Worm (Caenorhabditis elegans) whole organism, young adult: Measurements from ENCODE around the gene csn-4.

Experiments
- B0035.1 ChIP-seq: sonication (generic microtip); optimal IDR thresholded peaks from 2 replicates; lab custom pipeline; 2016; ENCODE audit warnings: missing genetic modification characterization, mild to moderate bottlenecking, missing compliant biosample characterization, missing genotype, missing genetic modification reagents
- C17E4.6 ChIP-seq: fragments of 200-800 bp; sonication (Bioruptor generic); IDR thresholded peaks from 2 replicates; pipeline ENCODE4 v1.3.6; 2022; ENCODE audit warnings: missing genetic modification reagents, missing genetic modification characterization, missing compliant biosample characterization
- F23B12.7 ChIP-seq: sonication (generic microtip); optimal IDR thresholded peaks from 2 replicates; lab custom pipeline; 2017; ENCODE audit warnings: missing genetic modification characterization, mild to moderate bottlenecking, missing compliant biosample characterization, antibody characterized with exemption, moderate library complexity; ENCODE audit not compliant: insufficient read depth
- F37B4.10 ChIP-seq: fragments of 200-800 bp; sonication (Bioruptor generic); IDR thresholded peaks from 2 replicates; pipeline ENCODE4 v1.3.6; 2022; ENCODE audit warnings: missing genetic modification characterization, missing compliant biosample characterization
- F52B5.7 ChIP-seq: sonication (generic microtip); optimal IDR thresholded peaks from 2 replicates; lab custom pipeline; 2016; ENCODE audit warnings: mild to moderate bottlenecking, missing genetic modification characterization, missing compliant biosample characterization
- K11D2.4 ChIP-seq: fragments of 200-800 bp; sonication (Bioruptor generic); IDR thresholded peaks from 2 replicates; pipeline ENCODE4 v1.3.6; 2022; ENCODE audit warnings: missing genetic modification reagents, missing genetic modification characterization, missing compliant biosample characterization
- K12H6.12 ChIP-seq: fragments of 200-800 bp; sonication (Bioruptor generic); optimal IDR thresholded peaks from 2 replicates; lab custom pipeline; 2018; ENCODE audit warnings: mild to moderate bottlenecking, missing genetic modification characterization, missing compliant biosample characterization
- attf-3 ChIP-seq: fragments of 200-800 bp; sonication (Bioruptor generic); conservative IDR thresholded peaks from 2 replicates; pipeline ENCODE4 v1.3.6; 2022; ENCODE audit warnings: missing genetic modification reagents, missing genetic modification characterization, missing compliant biosample characterization
- bed-2 ChIP-seq: fragments of 200-800 bp; sonication (Bioruptor generic); IDR thresholded peaks from 2 replicates; pipeline ENCODE4 v1.3.6; 2022; ENCODE audit warnings: missing genetic modification reagents, missing genetic modification characterization, missing compliant biosample characterization
- ceh-58 ChIP-seq: fragments of 200-800 bp; sonication (Bioruptor generic); IDR thresholded peaks from 2 replicates; pipeline ENCODE4 v1.3.6; 2022; ENCODE audit warnings: missing genetic modification characterization, missing compliant biosample characterization
- die-1 ChIP-seq: sonication (generic microtip); optimal IDR thresholded peaks from 2 replicates; lab custom pipeline; 2016; ENCODE audit warnings: missing genotype, mild to moderate bottlenecking, missing genetic modification characterization, missing compliant biosample characterization
- dpl-1 ChIP-seq: fragments of 150-350 bp; optimal IDR thresholded peaks from 2 replicates; lab custom pipeline; 2014; ENCODE audit warnings: missing biosample characterization, missing genetic modification reagents, missing genetic modification characterization
- him-1 ChIP-seq: sonication (generic microtip); optimal IDR thresholded peaks from 2 replicates; lab custom pipeline; 2016; ENCODE audit warnings: missing genotype, missing genetic modification reagents, missing genetic modification characterization, missing compliant biosample characterization
- hmg-1.2 ChIP-seq: fragments of 200-800 bp; sonication (Bioruptor generic); IDR thresholded peaks from 2 replicates; pipeline ENCODE4 v1.3.6; 2022; ENCODE audit warnings: missing genetic modification reagents, missing genetic modification characterization, missing compliant biosample characterization
- lin-26 ChIP-seq: fragments of 200-800 bp; sonication (Bioruptor generic); IDR thresholded peaks from 2 replicates; pipeline ENCODE4 v1.3.6; 2022; ENCODE audit warnings: missing genetic modification reagents, missing genetic modification characterization, missing compliant biosample characterization
- lin-35 ChIP-seq, 3 experiments: fragments of 150-350 bp in 2 of 3; sonication (generic microtip) in 1 of 3; optimal IDR thresholded peaks; 2 replicates each; lab custom pipeline; 2014 to 2018; ENCODE audit warnings: missing biosample characterization in 3 of 3, missing genetic modification characterization in 3 of 3, missing genetic modification reagents in 3 of 3
- lin-40 ChIP-seq: sonication (generic microtip); optimal IDR thresholded peaks from 2 replicates; lab custom pipeline; 2016; ENCODE audit warnings: missing genetic modification characterization, mild to moderate bottlenecking, missing compliant biosample characterization, missing genotype, missing genetic modification reagents
- lir-1 ChIP-seq: fragments of 200-800 bp; sonication (Bioruptor generic); conservative IDR thresholded peaks from 2 replicates; pipeline ENCODE4 v1.3.6; 2022; ENCODE audit warnings: missing genetic modification reagents, missing genetic modification characterization, missing compliant biosample characterization
- lsl-1 ChIP-seq: fragments of 200-800 bp; sonication (Bioruptor generic); optimal IDR thresholded peaks from 2 replicates; lab custom pipeline; 2018; ENCODE audit warnings: mild to moderate bottlenecking, missing genetic modification characterization, moderate library complexity, missing compliant biosample characterization
- lsy-27 ChIP-seq: sonication (generic microtip); optimal IDR thresholded peaks from 2 replicates; lab custom pipeline; 2017; ENCODE audit warnings: missing genetic modification characterization, mild to moderate bottlenecking, missing compliant biosample characterization, antibody characterized with exemption, missing genotype, borderline replicate concordance; ENCODE audit not compliant: insufficient read depth
- madf-10 ChIP-seq: sonication (generic microtip); optimal IDR thresholded peaks from 2 replicates; lab custom pipeline; 2016; ENCODE audit warnings: mild to moderate bottlenecking, missing genetic modification characterization, missing compliant biosample characterization
- madf-3 ChIP-seq: fragments of 200-800 bp; sonication (Bioruptor generic); IDR thresholded peaks from 2 replicates; pipeline ENCODE4 v1.3.6; 2022; ENCODE audit warnings: missing genetic modification reagents, missing genetic modification characterization, missing compliant biosample characterization
- madf-6 ChIP-seq: fragments of 200-800 bp; sonication (Bioruptor generic); IDR thresholded peaks from 2 replicates; pipeline ENCODE4 v1.3.6; 2022; ENCODE audit warnings: missing genetic modification reagents, missing genetic modification characterization, missing compliant biosample characterization
- mcd-1 ChIP-seq: fragments of 200-800 bp; sonication (Bioruptor generic); IDR thresholded peaks from 2 replicates; pipeline ENCODE4 v1.3.6; 2022; ENCODE audit warnings: missing genetic modification reagents, missing genetic modification characterization, missing compliant biosample characterization
- nfya-1 ChIP-seq: sonication (generic microtip); optimal IDR thresholded peaks from 2 replicates; lab custom pipeline; 2017; ENCODE audit warnings: antibody characterized with exemption, missing compliant biosample characterization, missing genetic modification characterization, borderline replicate concordance; ENCODE audit not compliant: insufficient read depth
- nfya-2 ChIP-seq: fragments of 200-800 bp; sonication (Bioruptor generic); IDR thresholded peaks from 2 replicates; pipeline ENCODE4 v1.3.6; 2022; ENCODE audit warnings: missing genetic modification reagents, missing genetic modification characterization, missing compliant biosample characterization
- nhr-120 ChIP-seq: fragments of 200-800 bp; sonication (Bioruptor generic); IDR thresholded peaks from 2 replicates; pipeline ENCODE4 v1.3.6; 2022; ENCODE audit warnings: missing genetic modification characterization, missing compliant biosample characterization
- nhr-179 ChIP-seq: sonication (generic microtip); optimal IDR thresholded peaks from 2 replicates; lab custom pipeline; 2016; ENCODE audit warnings: mild to moderate bottlenecking, missing genetic modification characterization, missing compliant biosample characterization
- nhr-27 ChIP-seq: fragments of 200-800 bp; sonication (Bioruptor generic); optimal IDR thresholded peaks from 2 replicates; lab custom pipeline; 2018; ENCODE audit warnings: mild to moderate bottlenecking, missing genetic modification characterization, moderate library complexity, missing compliant biosample characterization
- repo-1 ChIP-seq: sonication (generic microtip); optimal IDR thresholded peaks from 2 replicates; lab custom pipeline; 2017; ENCODE audit warnings: mild to moderate bottlenecking, missing genetic modification characterization, missing compliant biosample characterization
- sea-2 ChIP-seq: fragments of 200-800 bp; sonication (Bioruptor generic); IDR thresholded peaks from 2 replicates; pipeline ENCODE4 v1.3.6; 2022; ENCODE audit warnings: missing genetic modification characterization, missing compliant biosample characterization
- snpc-1.3 ChIP-seq: sonication (generic microtip); optimal IDR thresholded peaks from 2 replicates; lab custom pipeline; 2017; ENCODE audit warnings: missing genetic modification characterization, mild to moderate bottlenecking, missing compliant biosample characterization, antibody characterized with exemption, moderate library complexity, missing genotype, missing genetic modification reagents; ENCODE audit not compliant: insufficient read depth
- snpc-4 ChIP-seq, 5 experiments: fragments of 150-350 bp in 1 of 5; sonication (generic microtip) in 4 of 5; optimal IDR thresholded peaks; 2 replicates each; lab custom pipeline; 2014 to 2018; ENCODE audit warnings: missing genetic modification characterization in 5 of 5, missing biosample characterization in 3 of 5, antibody characterized with exemption in 2 of 5, mild to moderate bottlenecking in 2 of 5, missing compliant biosample characterization in 2 of 5, missing genotype in 2 of 5, moderate library complexity in 2 of 5, missing genetic modification reagents in 1 of 5
- somi-1 ChIP-seq: fragments of 200-800 bp; sonication (Bioruptor generic); optimal IDR thresholded peaks from 2 replicates; lab custom pipeline; 2018; ENCODE audit warnings: mild to moderate bottlenecking, missing genetic modification characterization, missing compliant biosample characterization
- tbp1 ChIP-seq: fragments of 200-800 bp; sonication (Bioruptor generic); optimal IDR thresholded peaks from 2 replicates; lab custom pipeline; 2018; ENCODE audit warnings: mild to moderate bottlenecking, missing genetic modification characterization, missing compliant biosample characterization
- zfh-2 ChIP-seq: fragments of 200-800 bp; sonication (Bioruptor generic); conservative IDR thresholded peaks from 2 replicates; pipeline ENCODE4 v1.3.6; 2022; ENCODE audit warnings: missing genetic modification reagents, missing genetic modification characterization, missing compliant biosample characterization
- zim-3 ChIP-seq: sonication (generic microtip); optimal IDR thresholded peaks from 2 replicates; lab custom pipeline; 2017; ENCODE audit warnings: mild to moderate bottlenecking, missing genetic modification characterization, moderate library complexity, missing compliant biosample characterization
- ztf-18 ChIP-seq: sonication (generic microtip); optimal IDR thresholded peaks from 2 replicates; lab custom pipeline; 2016; ENCODE audit warnings: missing genotype, mild to moderate bottlenecking, missing genetic modification characterization, missing compliant biosample characterization
- ztf-28 ChIP-seq: fragments of 200-800 bp; sonication (Bioruptor generic); IDR thresholded peaks from 2 replicates; pipeline ENCODE4 v1.3.6; 2022; ENCODE audit warnings: missing genetic modification reagents, missing genetic modification characterization, missing compliant biosample characterization
- ztf-6 ChIP-seq: fragments of 200-800 bp; sonication (Bioruptor generic); IDR thresholded peaks from 2 replicates; pipeline ENCODE4 v1.3.6; 2022; ENCODE audit warnings: missing genetic modification reagents, missing genetic modification characterization, missing compliant biosample characterization

The csn-4 gene

ce11 chrIV:1093870-1094564 is 7.2 kb upstream of the csn-4 start, which contains the start of the genes cct-8 and Y55F3AR.2 (continued):
- TF ChIP-seq nfya-2 (GFP tag; lab: Robert Waterston, UW), result peak; percentile 92
- TF ChIP-seq nhr-120 (GFP tag; lab: Robert Waterston, UW), result 0 out of 2 replicates have a peak, but pooled peaks have one; percentile 66
- TF ChIP-seq ztf-18, result peak; percentile 61
- TF ChIP-seq him-1 (tag; lab: Kevin White, UChicago), result peak; percentile 66
- no peak for TF ChIP-seq bed-2 (GFP tag; lab: Robert Waterston, UW)
- TF ChIP-seq hmg-1.2 (GFP tag; lab: Robert Waterston, UW), result peak; percentile 91
- peak; percentile 82 for TF ChIP-seq zim-3 (tag; lab: Kevin White, UChicago)
- TF ChIP-seq F23B12.7, result peak; percentile 90
- TF ChIP-seq F52B5.7 (tag; lab: Kevin White, UChicago), result peak; percentile 92
- peak; percentile 79 for TF ChIP-seq tbp1 (GFP tag; lab: Kevin White, UChicago)
- no peak for TF ChIP-seq F37B4.10 (GFP tag; lab: Robert Waterston, UW)
- TF ChIP-seq nfya-1 (tag; lab: Kevin White, UChicago), result no peak
- TF ChIP-seq ceh-58 (GFP tag; lab: Robert Waterston, UW), result no peak
- peak; percentile 82 for TF ChIP-seq B0035.1 (tag; lab: Kevin White, UChicago)
- peak; percentile 87; the same call in 1 of the 2 replicates for TF ChIP-seq sea-2 (GFP tag; lab: Robert Waterston, UW)
- peak; percentile 80 for TF ChIP-seq lsy-27
- TF ChIP-seq ztf-28 (GFP tag; lab: Robert Waterston, UW), result peak; percentile 92
- peak; percentile 95 for TF ChIP-seq attf-3
- TF ChIP-seq repo-1 (tag; lab: Kevin White, UChicago), result peak; percentile 99
- peak; percentile 12 for TF ChIP-seq die-1 (tag; lab: Kevin White, UChicago)
- peak; percentile 97 for TF ChIP-seq C17E4.6 (GFP tag; lab: Robert Waterston, UW)
- peak; percentile 100 for TF ChIP-seq lsl-1
- TF ChIP-seq lin-35 (GFP tag; optimal IDR thresholded peaks at IDR 0.05; lab: Kevin White, UChicago), result peak; percentile 59 to 97 (median 88)
- peak; percentile 37 for TF ChIP-seq nhr-27
- TF ChIP-seq madf-6 (GFP tag; lab: Robert Waterston, UW), result peak; percentile 98
- TF ChIP-seq ztf-6, result peak; percentile 93
- peak; percentile 91 for TF ChIP-seq zfh-2 (GFP tag; lab: Robert Waterston, UW)
- TF ChIP-seq snpc-1.3 (tag; lab: Kevin White, UChicago), result peak; percentile 96
- TF ChIP-seq somi-1 (GFP tag; lab: Kevin White, UChicago), result peak; percentile 87
- peak; percentile 98 for TF ChIP-seq lin-40 (tag; lab: Kevin White, UChicago)
- TF ChIP-seq dpl-1 (GFP tag; lab: Kevin White, UChicago), result peak; percentile 82
- peak; percentile 99 for TF ChIP-seq K11D2.4
- TF ChIP-seq lir-1, result peak; percentile 98
- TF ChIP-seq K12H6.12 (tag; lab: Kevin White, UChicago), result peak; percentile 92
- TF ChIP-seq madf-10 (tag; lab: Kevin White, UChicago), result peak; percentile 89
- TF ChIP-seq snpc-4 (GFP tag; optimal IDR thresholded peaks at IDR 0.05; lab: Kevin White, UChicago), result peak; percentile 71
- TF ChIP-seq snpc-4 (tag; optimal IDR thresholded peaks at IDR 0.05; lab: Kevin White, UChicago), result peak; percentile 69 to 87 (median 78)
- peak; percentile 97 for TF ChIP-seq madf-3
- no peak for TF ChIP-seq nhr-179 (tag; lab: Kevin White, UChicago)
- TF ChIP-seq mcd-1 (GFP tag; lab: Robert Waterston, UW), result peak; percentile 99
- peak; percentile 65; the same call in 1 of the 2 replicates for TF ChIP-seq lin-26 (GFP tag; lab: Robert Waterston, UW)
